Fruit fly (Drosophila melanogaster) whole organism, embryonic: ENCODE results near the gene CG16972.

Experiments
- CG12236 ChIP-seq: fragments of 200-800 bp; sonication (Bioruptor generic); optimal IDR thresholded peaks from 2 replicates; lab custom pipeline; 2016; ENCODE audit warnings: missing biosample characterization, missing genetic modification characterization
- CG12659 ChIP-seq: fragments of 200-800 bp; sonication (Bioruptor generic); optimal IDR thresholded peaks from 3 replicates; lab custom pipeline; 2017; ENCODE audit warnings: mild to moderate bottlenecking, missing biosample characterization, missing genetic modification reagents, missing genetic modification characterization
- CG17328 ChIP-seq: fragments of 200-800 bp; sonication (Bioruptor generic); IDR thresholded peaks from 2 replicates; pipeline ENCODE4 v1.3.6; 2022; ENCODE audit warnings: missing biosample characterization, missing genetic modification characterization
- CG5180 ChIP-seq: fragments of 200-800 bp; sonication (Bioruptor generic); optimal IDR thresholded peaks from 3 replicates; lab custom pipeline; 2017; ENCODE audit warnings: missing biosample characterization, missing genetic modification characterization, mild to moderate bottlenecking, moderate library complexity, missing genetic modification reagents
- CG8359 ChIP-seq: fragments of 200-800 bp; sonication (Bioruptor generic); optimal IDR thresholded peaks from 2 replicates; lab custom pipeline; 2017; ENCODE audit warnings: missing biosample characterization, mild to moderate bottlenecking, missing genetic modification characterization, borderline replicate concordance
- HLH3B ChIP-seq: fragments of 200-800 bp; sonication (Bioruptor generic); IDR thresholded peaks from 2 replicates; pipeline ENCODE4 v1.3.6; 2022; ENCODE audit warnings: missing biosample characterization, missing genetic modification characterization
- Hey ChIP-seq: fragments of 200-800 bp; sonication (Bioruptor generic); optimal IDR thresholded peaks from 3 replicates; lab custom pipeline; 2018; ENCODE audit warnings: missing biosample characterization, mild to moderate bottlenecking, missing genetic modification characterization
- Med ChIP-seq: fragments of 200-800 bp; sonication (Bioruptor generic); peaks from one replicate; lab custom pipeline; 2016; ENCODE audit warnings: missing biosample characterization, missing genetic modification characterization, mild to moderate bottlenecking, inconsistent platforms, moderate library complexity
- PHDP ChIP-seq: fragments of 200-800 bp; sonication (Bioruptor generic); optimal IDR thresholded peaks from 3 replicates; lab custom pipeline; 2018; ENCODE audit warnings: missing biosample characterization, mild to moderate bottlenecking, missing genetic modification characterization, moderate library complexity
- btn ChIP-seq: fragments of 200-800 bp; sonication (Bioruptor generic); optimal IDR thresholded peaks from 2 replicates; lab custom pipeline; 2016; ENCODE audit warnings: missing biosample characterization, missing genetic modification characterization
- grau ChIP-seq: fragments of 200-800 bp; optimal IDR thresholded peaks from 3 replicates; lab custom pipeline; 2019; ENCODE audit warnings: missing biosample characterization, mild to moderate bottlenecking, missing genetic modification characterization, moderate library complexity
- jumu ChIP-seq: fragments of 200-800 bp; sonication (Bioruptor generic); optimal IDR thresholded peaks from 3 replicates; lab custom pipeline; 2016; ENCODE audit warnings: missing biosample characterization, missing genetic modification characterization
- mld ChIP-seq: fragments of 200-800 bp; sonication (Bioruptor generic); IDR thresholded peaks from 3 replicates; pipeline ENCODE4 v1.3.6; 2022; ENCODE audit warnings: missing biosample characterization, missing genetic modification characterization; ENCODE audit not compliant: partially characterized antibody
- shn ChIP-seq: fragments of 200-800 bp; sonication (Bioruptor generic); optimal IDR thresholded peaks from 3 replicates; lab custom pipeline; 2016; ENCODE audit warnings: missing biosample characterization, missing genetic modification characterization
- trh ChIP-seq: fragments of 200-800 bp; sonication (Bioruptor generic); optimal IDR thresholded peaks from 2 replicates; lab custom pipeline; 2016; ENCODE audit warnings: missing biosample characterization, missing genetic modification characterization
- tx ChIP-seq: fragments of 200-800 bp; sonication (Bioruptor generic); optimal IDR thresholded peaks from 2 replicates; lab custom pipeline; 2016; ENCODE audit warnings: missing biosample characterization, missing genetic modification characterization

CG16972 gene

DNA sequence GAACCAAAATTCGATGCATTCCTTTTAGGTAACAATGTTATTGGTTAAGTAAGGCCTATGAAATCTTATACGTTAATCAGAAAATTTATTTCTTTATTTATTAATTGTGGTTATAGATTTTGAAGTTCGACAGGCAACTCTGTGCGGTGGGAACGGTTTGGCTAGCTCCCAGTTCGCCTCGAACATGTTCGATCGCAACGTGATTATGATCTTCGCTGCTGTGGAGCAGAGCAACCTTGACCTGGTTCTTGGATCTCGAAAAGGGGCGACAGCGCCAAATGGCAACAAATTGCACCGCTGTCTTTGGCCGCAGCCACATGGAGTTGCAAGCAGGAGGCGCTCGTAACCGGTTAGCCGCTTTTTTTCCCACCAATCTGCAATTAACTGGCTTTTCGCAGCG is 48.8 kb downstream of the CG16972 start:
- TF ChIP-seq CG8359 (GFP tag; lab: Kevin White, UChicago) (no peak), PHDP (no peak), trh (no peak), grau (no peak), btn (no peak), shn (no peak), CG12659 (GFP tag; lab: Kevin White, UChicago) (no peak), HLH3B (GFP tag; lab: Robert Waterston, UW) (peak; percentile 31; the same call in 1 of the 2 replicates), tx (GFP tag; lab: Kevin White, UChicago) (no peak), mld (no peak), CG5180 (GFP tag; lab: Kevin White, UChicago) (peak; percentile 91), CG17328 (GFP tag; lab: Robert Waterston, UW) (0 out of 2 replicates have a peak, but pooled peaks have one; percentile 23), CG12236 (GFP tag; lab: Kevin White, UChicago) (no peak), Med (peak; percentile 41), jumu (no peak), Hey (tag; lab: Kevin White, UChicago) (no peak)
- TF ChIP-seq, all 482 proteins: peak for 4
